1 fruit fly cellular context compared by ENCODE assay signal in the genomic region with DNA sequence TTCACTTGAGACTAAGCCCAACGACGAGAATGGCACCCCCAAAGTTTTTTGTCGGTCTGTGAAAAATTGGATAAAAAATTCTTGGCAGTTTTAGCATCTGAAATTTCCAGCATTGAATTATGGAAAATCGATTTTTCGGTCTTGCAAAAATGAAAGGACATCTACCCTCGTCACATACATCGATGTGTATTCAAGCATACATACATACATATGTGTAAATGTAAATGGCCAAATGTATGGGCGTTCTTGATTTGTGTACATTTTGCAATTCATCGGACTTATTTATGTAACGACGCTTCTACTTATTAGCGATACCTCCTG.
TF ChIP-seq lines count a peak whose summit lies in the region.

No protein-coding gene starts in this region.

TF ChIP-seq in whole organism, embryonic, 481 proteins besides CTCF, POLR2A, EP300 and RAD21 (continued from another document):
- peak; percentile 25 for TF ChIP-seq Asciz (GFP tag; optimal IDR thresholded peaks at IDR 0.05; lab: Kevin White, UChicago)
- TF ChIP-seq D19A (tag; optimal IDR thresholded peaks at IDR 0.05; lab: Kevin White, UChicago), result no peak
- no peak for TF ChIP-seq pzg (GFP tag; optimal IDR thresholded peaks at IDR 0.05; lab: Kevin White, UChicago)
- TF ChIP-seq sc (optimal IDR thresholded peaks at IDR 0.05; lab: Kevin White, UChicago), result no peak
- TF ChIP-seq sc (GFP tag; optimal IDR thresholded peaks at IDR 0.05; lab: Kevin White, UChicago), result no peak
- peak; percentile 72 for TF ChIP-seq CG16863 (GFP tag; optimal IDR thresholded peaks at IDR 0.05; lab: Kevin White, UChicago)
- TF ChIP-seq CG31224 (GFP tag; IDR thresholded peaks at IDR 0.05; lab: Robert Waterston, UW), result no peak
- 0 out of 2 replicates have a peak, but pooled peaks have one; percentile 1 for TF ChIP-seq Atf6 (GFP tag; IDR thresholded peaks at IDR 0.05; lab: Robert Waterston, UW)
- TF ChIP-seq B-H1 (GFP tag; IDR thresholded peaks at IDR 0.05; lab: Robert Waterston, UW), result no peak
- TF ChIP-seq shn (GFP tag; optimal IDR thresholded peaks at IDR 0.05; lab: Kevin White, UChicago), result no peak
- TF ChIP-seq gfzf (GFP tag; optimal IDR thresholded peaks at IDR 0.05; lab: Kevin White, UChicago), result no peak
- TF ChIP-seq croc (GFP tag; conservative IDR thresholded peaks at IDR 0.05; lab: Robert Waterston, UW), result 0 out of 3 replicates have a peak, but pooled peaks have one; percentile 26
- TF ChIP-seq CG17328 (GFP tag; IDR thresholded peaks at IDR 0.05; lab: Robert Waterston, UW), result no peak
- TF ChIP-seq TFAM (GFP tag; optimal IDR thresholded peaks at IDR 0.05; lab: Kevin White, UChicago), result no peak
- no peak for TF ChIP-seq CG12391 (tag; optimal IDR thresholded peaks at IDR 0.05; lab: Kevin White, UChicago)
- TF ChIP-seq CG8924 (tag; optimal IDR thresholded peaks at IDR 0.05; lab: Kevin White, UChicago), result no peak
- TF ChIP-seq eve (GFP tag; optimal IDR thresholded peaks at IDR 0.05; lab: Kevin White, UChicago), result peak in 1 of 2 experiments; percentile 42
- TF ChIP-seq hth (optimal IDR thresholded peaks at IDR 0.05; lab: Kevin White, UChicago), result no peak
- TF ChIP-seq sug (tag; optimal IDR thresholded peaks at IDR 0.05; lab: Kevin White, UChicago), result peak; percentile 34
- TF ChIP-seq Max (GFP tag; optimal IDR thresholded peaks at IDR 0.05; lab: Kevin White, UChicago), result no peak
- no peak for TF ChIP-seq Xrp1 (GFP tag; IDR thresholded peaks at IDR 0.05; lab: Robert Waterston, UW)
